Worm (Caenorhabditis elegans) whole organism, late embryonic: Measurements from ENCODE around the gene hda-2.

ENCODE experiments used
- Y22D7AL.16 ChIP-seq: sonication (generic microtip); optimal IDR thresholded peaks from 2 replicates; lab custom pipeline; 2016; ENCODE audit warnings: missing genetic modification characterization, missing compliant biosample characterization
- dve-1 ChIP-seq: sonication (generic microtip); optimal IDR thresholded peaks from 2 replicates; lab custom pipeline; 2017; ENCODE audit warnings: antibody characterized with exemption, mild to moderate bottlenecking, missing genetic modification characterization, missing compliant biosample characterization
- elt-2 ChIP-seq: sonication (generic microtip); optimal IDR thresholded peaks from 2 replicates; lab custom pipeline; 2016; ENCODE audit warnings: missing genetic modification reagents, missing genetic modification characterization, missing compliant biosample characterization
- hlh-30 ChIP-seq: sonication (generic microtip); optimal IDR thresholded peaks from 2 replicates; lab custom pipeline; 2017; ENCODE audit warnings: antibody characterized with exemption, missing genetic modification characterization, missing compliant biosample characterization; ENCODE audit not compliant: insufficient read depth
- lin-11 ChIP-seq: fragments of 200-800 bp; sonication (Bioruptor generic); optimal IDR thresholded peaks from 2 replicates; lab custom pipeline; 2018; ENCODE audit warnings: mild to moderate bottlenecking, missing genetic modification characterization, missing compliant biosample characterization
- pqm-1 ChIP-seq: sonication (generic microtip); optimal IDR thresholded peaks from 2 replicates; lab custom pipeline; 2016; ENCODE audit warnings: missing genetic modification characterization, missing compliant biosample characterization

DNA sequence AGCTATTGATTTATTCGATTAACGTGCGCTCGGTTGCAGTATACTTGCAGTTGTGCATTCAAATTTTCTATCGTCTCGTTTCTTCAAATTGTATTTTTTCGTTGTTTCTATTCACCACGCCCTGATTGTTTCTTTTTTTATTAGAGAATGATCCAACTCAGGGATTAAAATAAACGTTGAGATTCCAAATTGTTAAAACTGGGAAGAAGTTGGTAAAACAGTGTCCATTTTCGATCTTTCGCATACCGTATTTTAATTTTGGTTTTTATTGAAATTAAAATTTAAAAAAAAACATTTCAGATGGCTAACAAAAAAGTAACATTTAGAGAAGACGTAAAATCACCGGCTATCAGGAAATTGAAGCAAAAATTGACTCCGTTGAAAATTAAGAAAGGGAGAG lies 24.9 kb upstream of the hda-2 start, which contains the start of gene apn-1:
- TF ChIP-seq pqm-1 (tag; lab: Kevin White, UChicago): no peak
- no peak for TF ChIP-seq dve-1 (tag; lab: Kevin White, UChicago)
- TF ChIP-seq elt-2 (tag; lab: Kevin White, UChicago): no peak
- TF ChIP-seq hlh-30 (tag; lab: Kevin White, UChicago): no peak
- no peak for TF ChIP-seq Y22D7AL.16 (tag; lab: Kevin White, UChicago)
- TF ChIP-seq lin-11: no peak
